Fruit fly (Drosophila melanogaster): ENCODE measurements around the gene Eig71Eb.

The Eig71Eb gene

DNA sequence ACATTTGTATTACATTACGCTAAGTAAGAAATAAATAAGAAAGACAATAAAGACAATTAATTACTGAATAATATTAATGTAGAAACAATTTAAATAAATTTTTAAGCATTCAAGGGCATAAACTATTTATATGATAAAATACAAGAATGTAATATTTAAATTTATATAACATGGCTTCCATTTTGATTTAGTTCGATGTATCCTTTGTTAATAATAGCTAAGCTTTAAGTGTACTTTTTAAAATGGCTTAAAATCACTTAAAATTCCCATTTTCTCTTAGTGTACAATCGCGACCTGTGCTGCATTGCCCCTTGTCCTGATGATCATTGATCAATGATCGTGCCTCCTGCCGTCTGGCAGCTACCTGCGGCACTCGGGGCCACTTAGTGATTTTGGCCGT is 20.7 kb downstream of the Eig71Eb start (continued):
- TF ChIP-seq CG16779 (tag; optimal IDR thresholded peaks at IDR 0.05) = no peak
- TF ChIP-seq Hr4 (GFP tag; optimal IDR thresholded peaks at IDR 0.05) = no peak
- TF ChIP-seq CG10631 (GFP tag; optimal IDR thresholded peaks at IDR 0.05) = peak; percentile 21
- no peak for TF ChIP-seq dsx (GFP tag; optimal IDR thresholded peaks at IDR 0.05; ENCODE audit: poor library complexity, severe bottlenecking)
- no peak for TF ChIP-seq CG6276 (GFP tag; optimal IDR thresholded peaks at IDR 0.05)
- no peak for TF ChIP-seq CG3032 (tag; optimal IDR thresholded peaks at IDR 0.05)
- TF ChIP-seq CG11902 (GFP tag; optimal IDR thresholded peaks at IDR 0.05) = no peak
- peak; percentile 9 for TF ChIP-seq cyc (GFP tag; optimal IDR thresholded peaks at IDR 0.05)
- no peak for TF ChIP-seq CG31627 (GFP tag; optimal IDR thresholded peaks at IDR 0.05)

DNA sequence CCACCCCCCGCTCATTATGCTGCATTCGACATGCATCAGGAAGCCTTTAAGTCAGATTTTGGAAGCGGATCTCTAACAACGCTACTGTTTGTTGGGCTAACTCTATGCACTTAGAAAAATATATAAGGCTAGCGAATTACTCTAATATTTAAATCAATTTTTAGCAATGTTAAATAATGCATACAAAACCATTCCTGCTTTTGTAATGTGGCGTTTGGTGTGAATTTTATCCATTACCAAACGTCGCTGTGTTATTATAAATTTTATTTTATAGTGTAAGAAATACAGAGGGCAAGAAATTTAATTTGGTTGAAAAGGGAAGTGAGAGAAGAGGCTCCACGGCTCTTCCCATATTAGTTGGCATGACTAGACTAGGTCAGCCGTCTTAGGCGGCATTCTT is 23.1 kb downstream of the Eig71Eb start:
- TF ChIP-seq acj6 (GFP tag; optimal IDR thresholded peaks at IDR 0.05) (peak; percentile 6), esn (GFP tag; optimal IDR thresholded peaks at IDR 0.05) (peak; percentile 4), CG9139 (GFP tag; optimal IDR thresholded peaks at IDR 0.05) (no peak), Eip78C (GFP tag) (peak; percentile 43)

DNA sequence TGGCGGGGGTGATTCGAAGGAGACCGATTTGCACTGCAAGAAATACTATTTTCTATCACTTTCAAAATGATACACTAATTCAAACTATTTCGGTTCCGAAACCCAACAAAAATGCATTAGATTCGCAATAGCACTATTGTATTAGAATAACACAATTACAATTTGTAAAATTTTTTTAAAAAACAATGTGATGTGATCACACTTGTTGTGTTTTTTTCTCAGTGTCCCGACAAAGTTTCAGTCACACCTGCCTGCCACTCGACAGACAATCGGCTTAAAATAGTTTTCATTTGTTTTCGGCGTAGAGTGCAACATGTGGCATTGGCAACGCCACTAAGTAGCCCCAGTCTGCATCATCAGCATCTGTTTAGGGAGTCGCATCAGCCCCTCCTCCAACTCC is 25.4 kb downstream of the Eig71Eb start:
- TF ChIP-seq Ets96B (tag; optimal IDR thresholded peaks at IDR 0.05) (no peak), topi (GFP tag; optimal IDR thresholded peaks at IDR 0.05) (no peak), CG32006 (GFP tag; optimal IDR thresholded peaks at IDR 0.05) (peak; percentile 49), CG9139 (GFP tag; optimal IDR thresholded peaks at IDR 0.05) (no peak), CG11762 (GFP tag; optimal IDR thresholded peaks at IDR 0.05; ENCODE audit: insufficient read depth) (no peak), dsx (GFP tag; optimal IDR thresholded peaks at IDR 0.05; ENCODE audit: poor library complexity, severe bottlenecking) (peak; percentile 62), spab (GFP tag; optimal IDR thresholded peaks at IDR 0.05) (no peak), Blimp-1 (GFP tag; optimal IDR thresholded peaks at IDR 0.05) (no peak), Hr4 (GFP tag; optimal IDR thresholded peaks at IDR 0.05) (peak; percentile 35), vri (GFP tag; optimal IDR thresholded peaks at IDR 0.05) (no peak), CG6276 (GFP tag; optimal IDR thresholded peaks at IDR 0.05) (no peak), Smox (GFP tag; optimal IDR thresholded peaks at IDR 0.05) (no peak), achi (GFP tag; optimal IDR thresholded peaks at IDR 0.05) (peak; percentile 11), cyc (GFP tag; optimal IDR thresholded peaks at IDR 0.05) (no peak), OdsH (GFP tag; optimal IDR thresholded peaks at IDR 0.05) (no peak), CG10669 (GFP tag; optimal IDR thresholded peaks at IDR 0.05) (peak; percentile 4), esn (GFP tag; optimal IDR thresholded peaks at IDR 0.05) (no peak), CG3919 (GFP tag; optimal IDR thresholded peaks at IDR 0.05) (peak; percentile 20), CG16779 (tag; optimal IDR thresholded peaks at IDR 0.05) (no peak), CG11902 (GFP tag; optimal IDR thresholded peaks at IDR 0.05) (no peak), CG7368 (GFP tag; optimal IDR thresholded peaks at IDR 0.05) (no peak), CG3032 (tag; optimal IDR thresholded peaks at IDR 0.05) (no peak), Eip78C (GFP tag) (peak; percentile 62), CG6163 (GFP tag; IDR thresholded peaks at IDR 0.05) (0 out of 3 replicates have a peak, but pooled peaks have one; percentile 44), eg (GFP tag; IDR thresholded peaks at IDR 0.05) (no peak), CG6792 (GFP tag; optimal IDR thresholded peaks at IDR 0.05) (no peak), fd85E (GFP tag; optimal IDR thresholded peaks at IDR 0.05) (no peak), Ets21C (GFP tag; optimal IDR thresholded peaks at IDR 0.05) (no peak), CG8119 (GFP tag; IDR thresholded peaks at IDR 0.05) (0 out of 3 replicates have a peak, but pooled peaks have one; percentile 30), Sox15 (GFP tag; optimal IDR thresholded peaks at IDR 0.05) (no peak), CG31627 (GFP tag; optimal IDR thresholded peaks at IDR 0.05) (no peak), net (GFP tag; optimal IDR thresholded peaks at IDR 0.05) (peak; percentile 16), CG10631 (GFP tag; optimal IDR thresholded peaks at IDR 0.05) (peak; percentile 21), Met (GFP tag; optimal IDR thresholded peaks at IDR 0.05) (no peak), Eip93F (GFP tag; optimal IDR thresholded peaks at IDR 0.05) (no peak), CG1621 (tag; optimal IDR thresholded peaks at IDR 0.05) (no peak), CG4318 (GFP tag; optimal IDR thresholded peaks at IDR 0.05) (no peak), CG6808 (GFP tag; optimal IDR thresholded peaks at IDR 0.05) (no peak), CG6854 (GFP tag; optimal IDR thresholded peaks at IDR 0.05) (no peak), Sox102F (GFP tag; optimal IDR thresholded peaks at IDR 0.05) (no peak)
